Fruit fly (Drosophila melanogaster) whole organism, embryonic: Measurements from ENCODE around the gene Mst98Ca.

ENCODE experiments used
- B-H1 ChIP-seq: fragments of 200-800 bp; sonication (Bioruptor generic); IDR thresholded peaks from 3 replicates; pipeline ENCODE4 v1.3.6; 2022; ENCODE audit warnings: missing biosample characterization, missing genetic modification characterization
- C15 ChIP-seq: fragments of 200-800 bp; sonication (Bioruptor generic); IDR thresholded peaks from 3 replicates; pipeline ENCODE4 v1.3.6; 2022; ENCODE audit warnings: missing biosample characterization, missing genetic modification characterization
- CG10147 ChIP-seq: fragments of 200-800 bp; sonication (Bioruptor generic); optimal IDR thresholded peaks from 2 replicates; lab custom pipeline; 2019; ENCODE audit warnings: missing biosample characterization, mild to moderate bottlenecking, missing genetic modification characterization, moderate library complexity
- CG14667 ChIP-seq: fragments of 200-800 bp; sonication (Bioruptor generic); IDR thresholded peaks from 2 replicates; pipeline ENCODE4 v1.3.6; 2022; ENCODE audit warnings: missing biosample characterization, missing genetic modification characterization
- CG15696 ChIP-seq: fragments of 200-800 bp; sonication (Bioruptor generic); optimal IDR thresholded peaks from 2 replicates; lab custom pipeline; 2019; ENCODE audit warnings: missing biosample characterization, mild to moderate bottlenecking, missing genetic modification characterization, moderate library complexity
- CG16779 ChIP-seq: fragments of 200-800 bp; sonication (Bioruptor generic); IDR thresholded peaks from 2 replicates; pipeline ENCODE4 v1.3.6; 2022; ENCODE audit warnings: missing biosample characterization, missing genetic modification characterization
- CG16815 ChIP-seq: fragments of 200-800 bp; sonication (Bioruptor generic); optimal IDR thresholded peaks from 3 replicates; lab custom pipeline; 2017; ENCODE audit warnings: missing biosample characterization, mild to moderate bottlenecking, missing genetic modification characterization
- CG16863 ChIP-seq: fragments of 200-800 bp; sonication (Bioruptor generic); optimal IDR thresholded peaks from 3 replicates; lab custom pipeline; 2016; ENCODE audit warnings: missing biosample characterization, missing genetic modification characterization
- CG17912 ChIP-seq: fragments of 200-800 bp; sonication (Bioruptor generic); optimal IDR thresholded peaks from 2 replicates; lab custom pipeline; 2018; ENCODE audit warnings: missing biosample characterization, mild to moderate bottlenecking, missing genetic modification characterization
- CG18599 ChIP-seq: fragments of 200-800 bp; sonication (Bioruptor generic); optimal IDR thresholded peaks from 3 replicates; lab custom pipeline; 2017; ENCODE audit warnings: missing biosample characterization, missing genetic modification characterization, mild to moderate bottlenecking, moderate library complexity, missing genetic modification reagents
- CG3407 ChIP-seq: fragments of 200-800 bp; sonication (Bioruptor generic); optimal IDR thresholded peaks from 2 replicates; lab custom pipeline; 2018; ENCODE audit warnings: missing biosample characterization, mild to moderate bottlenecking, missing genetic modification characterization
- CG4282 ChIP-seq: fragments of 200-800 bp; sonication (Bioruptor generic); optimal IDR thresholded peaks from 2 replicates; lab custom pipeline; 2016; ENCODE audit warnings: missing biosample characterization, missing genetic modification characterization
- CG43689 ChIP-seq: fragments of 200-800 bp; sonication (Bioruptor generic); IDR thresholded peaks from 2 replicates; pipeline ENCODE4 v1.3.6; 2022; ENCODE audit warnings: missing biosample characterization, missing genetic modification characterization
- CG4617 ChIP-seq: fragments of 200-800 bp; sonication (Bioruptor generic); optimal IDR thresholded peaks from 3 replicates; lab custom pipeline; 2016; ENCODE audit warnings: missing biosample characterization, missing genetic modification characterization, borderline replicate concordance
- CG4707 ChIP-seq: fragments of 200-800 bp; sonication (Bioruptor generic); optimal IDR thresholded peaks from 2 replicates; lab custom pipeline; 2018; ENCODE audit warnings: missing biosample characterization, mild to moderate bottlenecking, missing genetic modification characterization, moderate library complexity
- CG4820 ChIP-seq: fragments of 200-800 bp; sonication (Bioruptor generic); optimal IDR thresholded peaks from 3 replicates; lab custom pipeline; 2016; ENCODE audit warnings: missing biosample characterization, missing genetic modification characterization
- CG6791 ChIP-seq: fragments of 200-800 bp; sonication (Bioruptor generic); IDR thresholded peaks from 3 replicates; pipeline ENCODE4 v1.3.6; 2022; ENCODE audit warnings: missing biosample characterization, missing genetic modification characterization; ENCODE audit not compliant: partially characterized antibody
- Camta ChIP-seq: fragments of 200-800 bp; sonication (Bioruptor generic); optimal IDR thresholded peaks from 2 replicates; lab custom pipeline; 2016; ENCODE audit warnings: missing biosample characterization, missing genetic modification characterization
- CrebB ChIP-seq: fragments of 200-800 bp; sonication (Bioruptor generic); optimal IDR thresholded peaks from 3 replicates; lab custom pipeline; 2018; ENCODE audit warnings: missing biosample characterization, mild to moderate bottlenecking, missing genetic modification characterization
- D19B ChIP-seq: fragments of 200-800 bp; sonication (Bioruptor generic); optimal IDR thresholded peaks from 2 replicates; lab custom pipeline; 2017; ENCODE audit warnings: missing biosample characterization, mild to moderate bottlenecking, missing genetic modification characterization
- Elba2 ChIP-seq: fragments of 200-800 bp; sonication (Bioruptor generic); optimal IDR thresholded peaks from 3 replicates; lab custom pipeline; 2016; ENCODE audit warnings: missing biosample characterization, missing genetic modification characterization
- GATAe ChIP-seq: fragments of 200-800 bp; sonication (Bioruptor generic); conservative IDR thresholded peaks from 2 replicates; pipeline ENCODE4 v1.3.6; 2022; ENCODE audit warnings: missing biosample characterization, missing genetic modification characterization
- Gsc ChIP-seq: fragments of 200-800 bp; sonication (Bioruptor generic); IDR thresholded peaks from 2 replicates; pipeline ENCODE4 v1.3.6; 2022; ENCODE audit warnings: missing biosample characterization, missing genetic modification characterization
- H15 ChIP-seq: fragments of 200-800 bp; sonication (Bioruptor generic); IDR thresholded peaks from 3 replicates; pipeline ENCODE4 v1.3.6; 2022; ENCODE audit warnings: missing biosample characterization, missing genetic modification characterization
- HLH3B ChIP-seq: fragments of 200-800 bp; sonication (Bioruptor generic); IDR thresholded peaks from 2 replicates; pipeline ENCODE4 v1.3.6; 2022; ENCODE audit warnings: missing biosample characterization, missing genetic modification characterization
- HLH54F ChIP-seq: fragments of 200-800 bp; sonication (Bioruptor generic); optimal IDR thresholded peaks from 3 replicates; lab custom pipeline; 2016; ENCODE audit warnings: missing biosample characterization, missing genetic modification characterization
- Mrtf ChIP-seq: fragments of 200-800 bp; sonication (Bioruptor generic); IDR thresholded peaks from 3 replicates; pipeline ENCODE4 v1.3.6; 2022; ENCODE audit warnings: missing biosample characterization, missing genetic modification characterization
- NC2β ChIP-seq: fragments of 200-800 bp; sonication (Bioruptor generic); optimal IDR thresholded peaks from 2 replicates; lab custom pipeline; 2016; ENCODE audit warnings: missing biosample characterization, missing genetic modification characterization
- NK7.1 ChIP-seq: fragments of 200-800 bp; sonication (Bioruptor generic); optimal IDR thresholded peaks from 3 replicates; lab custom pipeline; 2016; ENCODE audit warnings: missing biosample characterization, missing genetic modification characterization
- Pdp1 ChIP-seq, 2 experiments: fragments of 200-800 bp; sonication (Bioruptor generic); optimal IDR thresholded peaks; 3 replicates each; lab custom pipeline; 2016; ENCODE audit warnings: missing biosample characterization in 2 of 2, missing genetic modification characterization in 2 of 2, mild to moderate bottlenecking in 1 of 2, moderate library complexity in 1 of 2
- Sin3A ChIP-seq: fragments of >200 bp; optimal IDR thresholded peaks from 2 replicates; lab custom pipeline; 2018
- Sox100B ChIP-seq: fragments of 200-800 bp; sonication (Bioruptor generic); optimal IDR thresholded peaks from 3 replicates; lab custom pipeline; 2018; ENCODE audit warnings: missing biosample characterization, mild to moderate bottlenecking, missing genetic modification characterization
- Spps ChIP-seq: fragments of 200-800 bp; sonication (Bioruptor generic); optimal IDR thresholded peaks from 2 replicates; lab custom pipeline; 2018; ENCODE audit warnings: missing biosample characterization, mild to moderate bottlenecking, missing genetic modification characterization
- Stat92E ChIP-seq, 3 experiments: fragments of >200 bp in 2 of 3; fragments of 200-800 bp in 1 of 3; sonication (Bioruptor generic) in 1 of 3; optimal IDR thresholded peaks; 2 replicates each; lab custom pipeline; 2017 to 2019; ENCODE audit warnings: missing biosample characterization in 3 of 3, missing genetic modification characterization in 3 of 3, mild to moderate bottlenecking in 1 of 3, moderate library complexity in 1 of 3
- cad ChIP-seq: fragments of >200 bp; optimal IDR thresholded peaks from 2 replicates; lab custom pipeline; 2017; ENCODE audit warnings: missing biosample characterization, missing genetic modification characterization
- croc ChIP-seq: fragments of 200-800 bp; sonication (Bioruptor generic); conservative IDR thresholded peaks from 3 replicates; pipeline ENCODE4 v1.3.6; 2022; ENCODE audit warnings: missing biosample characterization, missing genetic modification characterization
- dmrt99B ChIP-seq: fragments of 200-800 bp; sonication (Bioruptor generic); optimal IDR thresholded peaks from 2 replicates; lab custom pipeline; 2018; ENCODE audit warnings: missing biosample characterization, mild to moderate bottlenecking, missing genetic modification characterization, moderate library complexity
- esg ChIP-seq: fragments of 200-800 bp; sonication (Bioruptor generic); conservative IDR thresholded peaks from 2 replicates; pipeline ENCODE4 v1.3.6; 2022; ENCODE audit warnings: missing biosample characterization, missing genetic modification characterization
- eve ChIP-seq, 2 experiments: fragments of >200 bp; optimal IDR thresholded peaks; 2 replicates each; lab custom pipeline; 2017; ENCODE audit warnings: missing biosample characterization in 2 of 2, missing genetic modification characterization in 2 of 2
- exex ChIP-seq: fragments of 200-800 bp; sonication (Bioruptor generic); optimal IDR thresholded peaks from 4 replicates; lab custom pipeline; 2018; ENCODE audit warnings: missing biosample characterization, mild to moderate bottlenecking, missing genetic modification characterization, moderate library complexity
- nau ChIP-seq: fragments of 200-800 bp; sonication (Bioruptor generic); optimal IDR thresholded peaks from 3 replicates; lab custom pipeline; 2017; ENCODE audit warnings: missing biosample characterization, mild to moderate bottlenecking, missing genetic modification characterization, missing genetic modification reagents
- repo ChIP-seq: fragments of 200-800 bp; sonication (Bioruptor generic); optimal IDR thresholded peaks from 2 replicates; lab custom pipeline; 2016; ENCODE audit warnings: missing biosample characterization, missing genetic modification characterization
- ro ChIP-seq: fragments of 200-800 bp; sonication (Bioruptor generic); IDR thresholded peaks from 2 replicates; pipeline ENCODE4 v1.3.6; 2022; ENCODE audit warnings: missing biosample characterization, missing genetic modification characterization
- sens-2 ChIP-seq: fragments of 200-800 bp; sonication (Bioruptor generic); IDR thresholded peaks from 2 replicates; pipeline ENCODE4 v1.3.6; 2022; ENCODE audit warnings: missing biosample characterization, missing genetic modification characterization
- sisA ChIP-seq: fragments of 200-800 bp; sonication (Bioruptor generic); IDR thresholded peaks from 2 replicates; pipeline ENCODE4 v1.3.6; 2022; ENCODE audit warnings: missing biosample characterization, missing genetic modification characterization
- stwl ChIP-seq: fragments of 200-800 bp; sonication (Bioruptor generic); optimal IDR thresholded peaks from 3 replicates; lab custom pipeline; 2018; ENCODE audit warnings: missing biosample characterization, mild to moderate bottlenecking, missing genetic modification characterization, moderate library complexity
- tll ChIP-seq, 2 experiments: fragments of 200-800 bp in 1 of 2; fragments of >200 bp in 1 of 2; sonication (Bioruptor generic) in 1 of 2; optimal IDR thresholded peaks; 2 replicates each; lab custom pipeline; 2017 to 2019; ENCODE audit warnings: missing biosample characterization in 2 of 2, missing genetic modification characterization in 2 of 2, mild to moderate bottlenecking in 1 of 2, moderate library complexity in 1 of 2
- wor ChIP-seq: fragments of 200-800 bp; sonication (Bioruptor generic); IDR thresholded peaks from 2 replicates; pipeline ENCODE4 v1.3.6; 2022; ENCODE audit warnings: missing biosample characterization, missing genetic modification characterization
- yki ChIP-seq: fragments of >200 bp; optimal IDR thresholded peaks from 3 replicates; lab custom pipeline; 2018

Gene Mst98Ca

dm6 chr3R:28328780-28329546 is 37.8 kb downstream of the Mst98Ca start (continued):
- TF ChIP-seq Mrtf (GFP tag; lab: Robert Waterston, UW) (peak; percentile 65; the same call in 2 of the 3 replicates), dmrt99B (tag; lab: Kevin White, UChicago) (peak; percentile 34), CG16863 (GFP tag; lab: Kevin White, UChicago) (peak; percentile 69), CG6791 (GFP tag; lab: Robert Waterston, UW) (no peak), sisA (GFP tag; lab: Robert Waterston, UW) (peak; percentile 57), CG3407 (GFP tag; lab: Kevin White, UChicago) (peak; percentile 72), CG17912 (GFP tag; lab: Kevin White, UChicago) (no peak), NK7.1 (peak; percentile 10), H15 (peak; percentile 40), croc (GFP tag; lab: Robert Waterston, UW) (peak; percentile 12; the same call in 1 of the 3 replicates), CG16815 (GFP tag; lab: Kevin White, UChicago) (peak; percentile 38), CG4282 (no peak), B-H1 (peak; percentile 17; the same call in 1 of the 3 replicates), ro (GFP tag; lab: Robert Waterston, UW) (no peak), Spps (peak; percentile 36), wor (0 out of 2 replicates have a peak, but pooled peaks have one; percentile 42), eve (GFP tag; optimal IDR thresholded peaks at IDR 0.05; lab: Kevin White, UChicago) (peak in 1 of 2 experiments; percentile 2), CrebB (tag; lab: Kevin White, UChicago) (peak; percentile 67), Camta (GFP tag; lab: Kevin White, UChicago) (peak; percentile 71), Sox100B (GFP tag; lab: Kevin White, UChicago) (peak; percentile 73), CG43689 (GFP tag; lab: Robert Waterston, UW) (0 out of 2 replicates have a peak, but pooled peaks have one; percentile 28), tll (GFP tag; optimal IDR thresholded peaks at IDR 0.05; lab: Kevin White, UChicago) (no peak), cad (GFP tag; lab: Kevin White, UChicago) (no peak), stwl (tag; lab: Kevin White, UChicago) (peak; percentile 20), sens-2 (GFP tag; lab: Robert Waterston, UW) (peak; percentile 39), CG14667 (peak; percentile 50), CG4617 (no peak), Sin3A (lab: Kevin White, UChicago) (no peak), D19B (peak; percentile 90), esg (GFP tag; lab: Robert Waterston, UW) (peak; percentile 67), repo (GFP tag; lab: Kevin White, UChicago) (peak; percentile 42), CG18599 (GFP tag; lab: Kevin White, UChicago) (peak; percentile 88), Elba2 (GFP tag; lab: Kevin White, UChicago) (no peak), GATAe (GFP tag; lab: Robert Waterston, UW) (peak; percentile 83), CG10147 (GFP tag; lab: Kevin White, UChicago) (peak; percentile 16), nau (GFP tag; lab: Kevin White, UChicago) (peak; percentile 76), CG16779 (GFP tag; lab: Robert Waterston, UW) (peak; percentile 83), yki (lab: Kevin White, UChicago) (no peak), CG15696 (peak; percentile 94), CG4707 (GFP tag; lab: Kevin White, UChicago) (peak; percentile 54), Stat92E (GFP tag; optimal IDR thresholded peaks at IDR 0.05; lab: Kevin White, UChicago) (no peak), HLH54F (GFP tag; lab: Kevin White, UChicago) (peak; percentile 49), NC2β (GFP tag; lab: Kevin White, UChicago) (peak; percentile 83), Gsc (GFP tag; lab: Robert Waterston, UW) (no peak), Pdp1 (GFP tag; optimal IDR thresholded peaks at IDR 0.05; lab: Kevin White, UChicago) (peak; percentile 49 to 73), exex (tag; lab: Kevin White, UChicago) (peak; percentile 67), CG4820 (peak; percentile 58), C15 (GFP tag; lab: Robert Waterston, UW) (peak; percentile 62; the same call in 1 of the 3 replicates), HLH3B (peak; percentile 61)
